Worm (Caenorhabditis elegans) whole organism, L4 larva: ENCODE measurements around the gene C15H9.2.

ENCODE experiments used
- D1046.2 ChIP-seq: fragments of 200-800 bp; sonication (Bioruptor generic); IDR thresholded peaks from 2 replicates; pipeline ENCODE4 v1.3.6; 2022; ENCODE audit warnings: missing genetic modification characterization, missing compliant biosample characterization
- F10B5.3 ChIP-seq: sonication (generic microtip); optimal IDR thresholded peaks from 2 replicates; lab custom pipeline; 2016; ENCODE audit warnings: mild to moderate bottlenecking, missing genetic modification characterization, missing compliant biosample characterization
- F26F4.8 ChIP-seq: fragments of 200-800 bp; sonication (Bioruptor generic); conservative IDR thresholded peaks from 2 replicates; pipeline ENCODE4 v1.3.6; 2022; ENCODE audit warnings: missing genetic modification characterization, missing compliant biosample characterization
- F44E2.7 ChIP-seq: fragments of 200-800 bp; sonication (Bioruptor generic); IDR thresholded peaks from 2 replicates; pipeline ENCODE4 v2.1.2; 2022; ENCODE audit warnings: missing genetic modification characterization, missing compliant biosample characterization
- F49E8.2 ChIP-seq: sonication (generic microtip); optimal IDR thresholded peaks from 2 replicates; lab custom pipeline; 2016; ENCODE audit warnings: missing compliant biosample characterization, mild to moderate bottlenecking, missing genetic modification characterization, borderline replicate concordance
- T20F7.1 ChIP-seq: fragments of 200-800 bp; sonication (Bioruptor generic); optimal IDR thresholded peaks from 2 replicates; lab custom pipeline; 2018; ENCODE audit warnings: mild to moderate bottlenecking, missing genetic modification characterization, missing compliant biosample characterization
- ZK546.5 ChIP-seq, 2 experiments: sonication (generic microtip); optimal IDR thresholded peaks; 2 replicates each; lab custom pipeline; 2017; ENCODE audit warnings: missing biosample characterization in 2 of 2, missing genetic modification characterization in 2 of 2
- aha-1 ChIP-seq: fragments of 150-350 bp; peaks from one replicate; lab custom pipeline; 2014; ENCODE audit warnings: missing biosample characterization, missing genetic modification characterization
- arid-1 ChIP-seq: fragments of 200-800 bp; sonication (Bioruptor generic); conservative IDR thresholded peaks from 2 replicates; pipeline ENCODE4 v1.3.6; 2022; ENCODE audit warnings: missing genetic modification reagents, missing genetic modification characterization, missing compliant biosample characterization
- attf-4 ChIP-seq: sonication (generic microtip); optimal IDR thresholded peaks from 3 replicates; lab custom pipeline; 2017; ENCODE audit warnings: missing biosample characterization, missing genetic modification characterization
- ceh-20 ChIP-seq: fragments of 200-800 bp; sonication (Bioruptor generic); IDR thresholded peaks from 2 replicates; pipeline ENCODE4 v1.3.6; 2022; ENCODE audit warnings: missing genetic modification reagents, missing genetic modification characterization, missing compliant biosample characterization
- ceh-82 ChIP-seq: sonication (generic microtip); optimal IDR thresholded peaks from 2 replicates; lab custom pipeline; 2017; ENCODE audit warnings: missing biosample characterization, missing genetic modification characterization
- daf-16 ChIP-seq, 3 experiments: sonication (generic microtip); optimal IDR thresholded peaks; 2 replicates each; lab custom pipeline; 2016 to 2017; ENCODE audit warnings: missing genetic modification characterization in 3 of 3, missing genetic modification reagents in 3 of 3, mild to moderate bottlenecking in 2 of 3, missing compliant biosample characterization in 2 of 3, missing biosample characterization in 1 of 3, moderate library complexity in 1 of 3
- dmd-8 ChIP-seq: fragments of 200-800 bp; sonication (Bioruptor generic); IDR thresholded peaks from 2 replicates; pipeline ENCODE4 v1.3.6; 2022; ENCODE audit warnings: missing genetic modification characterization, missing compliant biosample characterization
- dmd-9 ChIP-seq: fragments of 200-800 bp; sonication (Bioruptor generic); IDR thresholded peaks from 2 replicates; pipeline ENCODE4 v1.3.6; 2022; ENCODE audit warnings: missing genetic modification reagents, missing genetic modification characterization, missing compliant biosample characterization
- dpl-1 ChIP-seq: fragments of 150-350 bp; optimal IDR thresholded peaks from 2 replicates; lab custom pipeline; 2014; ENCODE audit warnings: missing biosample characterization, missing genetic modification reagents, missing genetic modification characterization
- egl-27 ChIP-seq: sonication (generic microtip); optimal IDR thresholded peaks from 3 replicates; lab custom pipeline; 2017; ENCODE audit warnings: missing biosample characterization, missing genetic modification reagents, missing genetic modification characterization
- egl-43 ChIP-seq: fragments of 200-800 bp; sonication (Bioruptor generic); IDR thresholded peaks from 2 replicates; pipeline ENCODE4 v1.3.6; 2022; ENCODE audit warnings: missing genetic modification reagents, missing genetic modification characterization, missing compliant biosample characterization
- fos-1 ChIP-seq: fragments of 150-350 bp; optimal IDR thresholded peaks from 2 replicates; lab custom pipeline; 2014; ENCODE audit warnings: missing biosample characterization, missing genetic modification characterization
- gei-8 ChIP-seq: fragments of 200-800 bp; sonication (Bioruptor generic); optimal IDR thresholded peaks from 2 replicates; lab custom pipeline; 2018; ENCODE audit warnings: mild to moderate bottlenecking, missing genetic modification characterization, missing compliant biosample characterization
- hif-1 ChIP-seq, 2 experiments: sonication (generic microtip); optimal IDR thresholded peaks; 2 replicates each; lab custom pipeline; 2016 to 2017; ENCODE audit warnings: missing compliant biosample characterization in 2 of 2, missing genetic modification characterization in 2 of 2, missing genetic modification reagents in 2 of 2, missing genotype in 2 of 2, mild to moderate bottlenecking in 1 of 2
- hlh-11 ChIP-seq: fragments of 200-800 bp; sonication (Bioruptor generic); optimal IDR thresholded peaks from 2 replicates; lab custom pipeline; 2018; ENCODE audit warnings: mild to moderate bottlenecking, missing genetic modification characterization, missing compliant biosample characterization
- hlh-30 ChIP-seq: sonication (generic microtip); optimal IDR thresholded peaks from 2 replicates; lab custom pipeline; 2017; ENCODE audit warnings: antibody characterized with exemption, mild to moderate bottlenecking, missing genetic modification characterization, missing compliant biosample characterization; ENCODE audit not compliant: insufficient read depth
- lin-13 ChIP-seq: fragments of 150-350 bp; optimal IDR thresholded peaks from 2 replicates; lab custom pipeline; 2014; ENCODE audit warnings: missing biosample characterization, missing genetic modification reagents, missing genetic modification characterization
- lin-15B ChIP-seq: fragments of 150-350 bp; sonication (generic microtip); optimal IDR thresholded peaks from 3 replicates; lab custom pipeline; 2014; ENCODE audit warnings: missing biosample characterization, missing genetic modification characterization
- lin-39 ChIP-seq: fragments of 150-350 bp; optimal IDR thresholded peaks from 2 replicates; lab custom pipeline; 2014; ENCODE audit warnings: missing biosample characterization, missing genetic modification reagents, missing genetic modification characterization
- lsy-2 ChIP-seq, 2 experiments: fragments of 150-350 bp in 1 of 2; sonication (generic microtip) in 1 of 2; optimal IDR thresholded peaks; 2 replicates each; lab custom pipeline; 2014 to 2017; ENCODE audit warnings: missing biosample characterization in 2 of 2, missing genetic modification characterization in 2 of 2
- madf-5 ChIP-seq, 2 experiments: fragments of 200-800 bp; sonication (Bioruptor generic); IDR thresholded peaks; 2 replicates each; pipeline ENCODE4 v1.3.6; 2022; ENCODE audit warnings: missing compliant biosample characterization in 2 of 2, missing genetic modification characterization in 2 of 2
- mdt-29 ChIP-seq: fragments of 200-800 bp; sonication (Bioruptor generic); IDR thresholded peaks from 2 replicates; pipeline ENCODE4 v1.3.6; 2022; ENCODE audit warnings: missing genetic modification reagents, missing genetic modification characterization, missing compliant biosample characterization
- mxl-2 ChIP-seq: fragments of 200-800 bp; sonication (Bioruptor generic); conservative IDR thresholded peaks from 2 replicates; pipeline ENCODE4 v1.3.6; 2022; ENCODE audit warnings: missing genetic modification reagents, missing genetic modification characterization, missing compliant biosample characterization
- mxl-3 ChIP-seq: fragments of 200-800 bp; sonication (Bioruptor generic); optimal IDR thresholded peaks from 2 replicates; lab custom pipeline; 2018; ENCODE audit warnings: mild to moderate bottlenecking, missing genetic modification characterization, missing compliant biosample characterization
- nhr-10 ChIP-seq: fragments of 150-350 bp; optimal IDR thresholded peaks from 2 replicates; lab custom pipeline; 2014; ENCODE audit warnings: missing biosample characterization, missing genetic modification characterization
- nhr-111 ChIP-seq: fragments of 200-800 bp; sonication (Bioruptor generic); optimal IDR thresholded peaks from 2 replicates; lab custom pipeline; 2018; ENCODE audit warnings: mild to moderate bottlenecking, missing genetic modification characterization, missing compliant biosample characterization
- nhr-237 ChIP-seq: sonication (generic microtip); optimal IDR thresholded peaks from 2 replicates; lab custom pipeline; 2017; ENCODE audit warnings: missing biosample characterization, missing genetic modification characterization
- nhr-42 ChIP-seq: fragments of 200-800 bp; sonication (Bioruptor generic); IDR thresholded peaks from 2 replicates; pipeline ENCODE4 v1.3.6; 2022; ENCODE audit warnings: missing genetic modification characterization, missing compliant biosample characterization
- nhr-48 ChIP-seq: sonication (generic microtip); optimal IDR thresholded peaks from 2 replicates; lab custom pipeline; 2016; ENCODE audit warnings: mild to moderate bottlenecking, missing genetic modification characterization, missing compliant biosample characterization
- nhr-76 ChIP-seq: fragments of 150-350 bp; optimal IDR thresholded peaks from 2 replicates; lab custom pipeline; 2014; ENCODE audit warnings: missing biosample characterization, missing genetic modification characterization
- php-3 ChIP-seq: fragments of 200-800 bp; sonication (Bioruptor generic); IDR thresholded peaks from 2 replicates; pipeline ENCODE4 v1.3.6; 2022; ENCODE audit warnings: missing genetic modification reagents, missing genetic modification characterization, missing compliant biosample characterization
- saeg-2 ChIP-seq: fragments of 200-800 bp; sonication (Bioruptor generic); IDR thresholded peaks from 2 replicates; pipeline ENCODE4 v1.3.6; 2022; ENCODE audit warnings: missing genetic modification reagents, missing genetic modification characterization, missing compliant biosample characterization
- set-16 ChIP-seq: fragments of 200-800 bp; sonication (Bioruptor generic); IDR thresholded peaks from 2 replicates; pipeline ENCODE4 v1.3.6; 2022; ENCODE audit warnings: missing genetic modification reagents, missing genetic modification characterization, missing compliant biosample characterization
- skn-1 ChIP-seq: fragments of 150-350 bp; optimal IDR thresholded peaks from 2 replicates; lab custom pipeline; 2014; ENCODE audit warnings: missing biosample characterization, missing genetic modification characterization
- snpc-4 ChIP-seq: fragments of 150-350 bp; optimal IDR thresholded peaks from 2 replicates; lab custom pipeline; 2014; ENCODE audit warnings: missing biosample characterization, missing genetic modification characterization
- spr-1 ChIP-seq: sonication (generic microtip); optimal IDR thresholded peaks from 2 replicates; lab custom pipeline; 2016; ENCODE audit warnings: mild to moderate bottlenecking, missing genetic modification characterization, missing compliant biosample characterization
- spr-3 ChIP-seq: fragments of 200-800 bp; sonication (Bioruptor generic); optimal IDR thresholded peaks from 2 replicates; lab custom pipeline; 2018; ENCODE audit warnings: mild to moderate bottlenecking, missing genetic modification characterization, missing compliant biosample characterization
- tag-97 ChIP-seq: fragments of 200-800 bp; sonication (Bioruptor generic); IDR thresholded peaks from 2 replicates; pipeline ENCODE4 v1.3.6; 2022; ENCODE audit warnings: missing genetic modification characterization, missing compliant biosample characterization
- tra-1 ChIP-seq: fragments of 200-800 bp; sonication (Bioruptor generic); IDR thresholded peaks from 2 replicates; pipeline ENCODE4 v1.3.6; 2022; ENCODE audit warnings: missing genetic modification reagents, missing genetic modification characterization, missing compliant biosample characterization
- unc-39 ChIP-seq: sonication (generic microtip); optimal IDR thresholded peaks from 2 replicates; lab custom pipeline; 2017; ENCODE audit warnings: missing biosample characterization, missing genetic modification characterization
- unc-62 ChIP-seq, 3 experiments: fragments of 150-350 bp in 1 of 3; sonication (generic microtip); optimal IDR thresholded peaks in 2 of 3; peaks in 1 of 3; 1 replicate in 1 of 3; 2 replicates in 2 of 3; lab custom pipeline; 2014 to 2017; ENCODE audit warnings: missing biosample characterization in 3 of 3, missing genetic modification characterization in 3 of 3, missing genetic modification reagents in 3 of 3, missing genotype in 1 of 3
- zip-2 ChIP-seq: fragments of 150-350 bp; optimal IDR thresholded peaks from 2 replicates; lab custom pipeline; 2014; ENCODE audit warnings: missing biosample characterization, missing genetic modification characterization
- ztf-11 ChIP-seq: fragments of 150-350 bp; optimal IDR thresholded peaks from 2 replicates; lab custom pipeline; 2014; ENCODE audit warnings: missing biosample characterization, missing genetic modification characterization

Gene C15H9.2

ce11 chrX:6129277-6129676 lies 11.0 kb downstream of the C15H9.2 start (continued):
- TF ChIP-seq nhr-237 (tag; lab: Kevin White, UChicago) (no peak), fos-1 (no peak), spr-1 (tag; lab: Kevin White, UChicago) (no peak), php-3 (GFP tag; lab: Robert Waterston, UW) (peak; percentile 53; the same call in 1 of the 2 replicates), skn-1 (tag; lab: Kevin White, UChicago) (no peak), hlh-11 (peak; percentile 77), hif-1 (tag; optimal IDR thresholded peaks at IDR 0.05; lab: Kevin White, UChicago) (no peak), T20F7.1 (GFP tag; lab: Kevin White, UChicago) (no peak), F49E8.2 (tag; lab: Kevin White, UChicago) (no peak), hlh-30 (tag; lab: Kevin White, UChicago) (no peak), unc-62 (GFP tag; optimal IDR thresholded peaks at IDR 0.05 in 1 of 2; lab: Kevin White, UChicago) (no peak), unc-62 (tag; optimal IDR thresholded peaks at IDR 0.05; lab: Kevin White, UChicago) (no peak), nhr-10 (tag; lab: Kevin White, UChicago) (no peak), nhr-42 (GFP tag; lab: Robert Waterston, UW) (no peak), dmd-9 (GFP tag; lab: Robert Waterston, UW) (no peak), ceh-20 (GFP tag; lab: Robert Waterston, UW) (no peak), daf-16 (GFP tag; optimal IDR thresholded peaks at IDR 0.05; lab: Kevin White, UChicago) (no peak), daf-16 (tag; optimal IDR thresholded peaks at IDR 0.05; lab: Kevin White, UChicago) (peak; percentile 77), lin-13 (no peak), saeg-2 (no peak), attf-4 (tag; lab: Kevin White, UChicago) (no peak), tra-1 (GFP tag; lab: Robert Waterston, UW) (no peak), arid-1 (GFP tag; lab: Robert Waterston, UW) (no peak), F26F4.8 (GFP tag; lab: Robert Waterston, UW) (no peak), lin-39 (no peak), nhr-48 (tag; lab: Kevin White, UChicago) (peak; percentile 15), set-16 (no peak; the same call in 1 of the 2 replicates), F44E2.7 (GFP tag; lab: Robert Waterston, UW) (no peak), madf-5 (GFP tag; IDR thresholded peaks at IDR 0.05; lab: Robert Waterston, UW) (no peak), ZK546.5 (tag; optimal IDR thresholded peaks at IDR 0.05; lab: Kevin White, UChicago) (no peak), mxl-2 (GFP tag; lab: Robert Waterston, UW) (no peak), nhr-76 (tag; lab: Kevin White, UChicago) (no peak), spr-3 (GFP tag; lab: Kevin White, UChicago) (no peak), egl-43 (GFP tag; lab: Robert Waterston, UW) (no peak), tag-97 (GFP tag; lab: Robert Waterston, UW) (no peak), egl-27 (tag; lab: Kevin White, UChicago) (no peak), nhr-111 (GFP tag; lab: Kevin White, UChicago) (no peak), D1046.2 (GFP tag; lab: Robert Waterston, UW) (no peak), aha-1 (tag; lab: Kevin White, UChicago) (peak; percentile 51), dmd-8 (GFP tag; lab: Robert Waterston, UW) (no peak), lsy-2 (tag; optimal IDR thresholded peaks at IDR 0.05; lab: Kevin White, UChicago) (peak in 1 of 2 experiments; percentile 16), snpc-4 (tag; lab: Kevin White, UChicago) (no peak), gei-8 (GFP tag; lab: Kevin White, UChicago) (no peak), mxl-3 (GFP tag; lab: Kevin White, UChicago) (no peak), lin-15B (no peak), dpl-1 (GFP tag; lab: Kevin White, UChicago) (no peak), mdt-29 (no peak), F10B5.3 (tag; lab: Kevin White, UChicago) (no peak), ztf-11 (no peak), zip-2 (tag; lab: Kevin White, UChicago) (no peak), ceh-82 (tag; lab: Kevin White, UChicago) (no peak), unc-39 (no peak)
